Fruit fly (Drosophila melanogaster): ENCODE data around the gene CG15395.

- TF ChIP-seq insv (optimal IDR thresholded peaks at IDR 0.05) (no peak), Sin3A (optimal IDR thresholded peaks at IDR 0.05) (no peak), psq (optimal IDR thresholded peaks at IDR 0.05) (no peak)
Observed at dm6 chr2L:2606725-2607124, 3.1 kb upstream of the CG15395 start.

All from Kc167 (cell line).